Worm (Caenorhabditis elegans) whole organism, L4 larva: ENCODE measurements around the gene T05A8.7.

Experiments used
- F49E8.2 ChIP-seq: sonication (generic microtip); optimal IDR thresholded peaks from 2 replicates; lab custom pipeline; 2016; ENCODE audit warnings: missing compliant biosample characterization, mild to moderate bottlenecking, missing genetic modification characterization, borderline replicate concordance
- ama-1 ChIP-seq: fragments of 150-350 bp; optimal IDR thresholded peaks from 2 replicates; lab custom pipeline; 2014; ENCODE audit warnings: inconsistent platforms, mixed read lengths
- arid-1 ChIP-seq: fragments of 200-800 bp; sonication (Bioruptor generic); conservative IDR thresholded peaks from 2 replicates; pipeline ENCODE4 v1.3.6; 2022; ENCODE audit warnings: missing genetic modification reagents, missing genetic modification characterization, missing compliant biosample characterization
- egl-27 ChIP-seq: sonication (generic microtip); optimal IDR thresholded peaks from 3 replicates; lab custom pipeline; 2017; ENCODE audit warnings: missing biosample characterization, missing genetic modification reagents, missing genetic modification characterization
- mxl-3 ChIP-seq: fragments of 200-800 bp; sonication (Bioruptor generic); optimal IDR thresholded peaks from 2 replicates; lab custom pipeline; 2018; ENCODE audit warnings: mild to moderate bottlenecking, missing genetic modification characterization, missing compliant biosample characterization
- nhr-10 ChIP-seq: fragments of 150-350 bp; optimal IDR thresholded peaks from 2 replicates; lab custom pipeline; 2014; ENCODE audit warnings: missing biosample characterization, missing genetic modification characterization
- nhr-41 ChIP-seq: fragments of 200-800 bp; sonication (Bioruptor generic); IDR thresholded peaks from 2 replicates; pipeline ENCODE4 v1.3.6; 2022; ENCODE audit warnings: missing genetic modification reagents, missing genetic modification characterization, missing compliant biosample characterization
- unc-130 ChIP-seq: sonication (generic microtip); optimal IDR thresholded peaks from 2 replicates; lab custom pipeline; 2016; ENCODE audit warnings: missing genetic modification reagents, missing genetic modification characterization, missing compliant biosample characterization

DNA sequence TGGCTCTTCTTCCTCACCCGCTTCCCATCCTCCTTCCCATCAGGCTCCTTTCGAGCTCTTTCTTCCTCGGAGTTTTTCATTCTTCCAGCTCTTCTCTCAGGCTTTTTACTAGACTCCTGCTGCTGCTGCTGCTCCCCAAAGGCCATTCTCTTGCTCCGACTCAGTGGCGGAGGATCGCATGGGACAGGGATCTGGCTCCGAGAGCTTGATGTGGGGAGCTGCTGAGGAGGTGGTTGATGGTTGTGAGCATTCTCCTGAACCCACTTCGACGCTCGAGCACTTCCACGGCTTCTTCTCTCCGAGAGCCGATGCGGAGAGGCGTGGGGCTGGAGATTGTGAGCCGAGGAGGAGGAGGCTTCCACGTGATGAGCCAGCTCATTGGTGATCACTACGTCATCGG lies 43.6 kb upstream of the T05A8.7 start:
- TF ChIP-seq F49E8.2 (tag; lab: Kevin White, UChicago) (no peak), nhr-10 (no peak), nhr-41 (GFP tag; lab: Robert Waterston, UW) (no peak), mxl-3 (no peak), ama-1 (lab: Kevin White, UChicago) (no peak), egl-27 (no peak), unc-130 (GFP tag; lab: Kevin White, UChicago) (no peak), arid-1 (no peak)
